Worm (Caenorhabditis elegans) whole organism, young adult: ENCODE data around the gene nsy-1.

Experiments used
- Y95B8A.8 ChIP-seq: fragments of 200-800 bp; sonication (Bioruptor generic); IDR thresholded peaks from 2 replicates; pipeline ENCODE4 v1.3.6; 2022; ENCODE audit warnings: missing genetic modification reagents, missing genetic modification characterization, missing compliant biosample characterization
- ceh-79 ChIP-seq: sonication (generic microtip); optimal IDR thresholded peaks from 2 replicates; lab custom pipeline; 2017; ENCODE audit warnings: mild to moderate bottlenecking, missing genetic modification characterization, missing compliant biosample characterization
- ets-4 ChIP-seq: fragments of 200-800 bp; sonication (Bioruptor generic); optimal IDR thresholded peaks from 2 replicates; lab custom pipeline; 2018; ENCODE audit warnings: mild to moderate bottlenecking, missing genetic modification characterization, missing compliant biosample characterization
- lin-26 ChIP-seq: fragments of 200-800 bp; sonication (Bioruptor generic); IDR thresholded peaks from 2 replicates; pipeline ENCODE4 v1.3.6; 2022; ENCODE audit warnings: missing genetic modification reagents, missing genetic modification characterization, missing compliant biosample characterization
- madf-3 ChIP-seq: fragments of 200-800 bp; sonication (Bioruptor generic); IDR thresholded peaks from 2 replicates; pipeline ENCODE4 v1.3.6; 2022; ENCODE audit warnings: missing genetic modification reagents, missing genetic modification characterization, missing compliant biosample characterization
- mes-4 ChIP-seq: sonication (generic microtip); optimal IDR thresholded peaks from 2 replicates; lab custom pipeline; 2016; ENCODE audit warnings: missing genotype, missing genetic modification characterization, missing compliant biosample characterization
- nhr-90 ChIP-seq: sonication (generic microtip); optimal IDR thresholded peaks from 2 replicates; lab custom pipeline; 2016; ENCODE audit warnings: missing genotype, mild to moderate bottlenecking, missing genetic modification characterization, missing compliant biosample characterization
- ztf-26 ChIP-seq: sonication (generic microtip); optimal IDR thresholded peaks from 2 replicates; lab custom pipeline; 2017; ENCODE audit warnings: missing genetic modification characterization, missing compliant biosample characterization

DNA sequence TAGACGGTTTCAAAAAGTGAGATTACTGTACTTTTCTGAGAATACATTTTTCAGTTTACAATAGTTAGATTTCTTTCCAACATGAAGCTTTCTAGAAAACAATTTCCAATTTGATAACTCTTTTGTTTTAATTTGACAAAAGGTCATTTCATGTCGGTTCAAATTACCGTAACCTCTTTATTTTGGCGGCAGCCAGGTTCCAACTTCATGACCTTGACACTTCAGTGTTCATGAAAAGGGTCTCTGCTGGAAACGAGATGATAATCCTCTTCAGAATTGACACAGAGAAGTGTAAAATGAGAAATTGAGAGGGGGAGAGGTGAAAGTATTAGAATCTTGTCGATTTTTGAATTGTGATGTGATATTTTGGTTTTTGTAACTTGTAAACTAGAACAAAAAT, 1.0 kb upstream of the nsy-1 start:
- no peak for TF ChIP-seq madf-3 (GFP tag; lab: Robert Waterston, UW)
- TF ChIP-seq ztf-26: no peak
- no peak for TF ChIP-seq lin-26 (GFP tag; lab: Robert Waterston, UW)
- TF ChIP-seq mes-4 (tag; lab: Kevin White, UChicago): no peak
- no peak for TF ChIP-seq ets-4 (GFP tag; lab: Kevin White, UChicago)
- TF ChIP-seq nhr-90 (tag; lab: Kevin White, UChicago): no peak
- TF ChIP-seq ceh-79 (tag; lab: Kevin White, UChicago): no peak
- no peak for TF ChIP-seq Y95B8A.8
